Worm (Caenorhabditis elegans): ENCODE measurements around the gene gmeb-3.

gmeb-3 gene

ce11 chrIII:3768200-3768599 is at the start of gene gmeb-3:
gmeb-3 (plus strand) TSS chrIII:3768500.
- TF ChIP-seq vab-15 (tag; optimal IDR thresholded peaks at IDR 0.05) (no peak), nhr-47 (tag; optimal IDR thresholded peaks at IDR 0.05) (no peak), lin-14 (GFP tag; optimal IDR thresholded peaks at IDR 0.05) (no peak), blmp-1 (tag; optimal IDR thresholded peaks at IDR 0.05) (no peak), swsn-7 (tag; optimal IDR thresholded peaks at IDR 0.05) (no peak), rnt-1 (tag; optimal IDR thresholded peaks at IDR 0.05) (no peak), C04F5.9 (tag; optimal IDR thresholded peaks at IDR 0.05) (no peak), snpc-4 (tag; optimal IDR thresholded peaks at IDR 0.05) (no peak), mdl-1 (tag; optimal IDR thresholded peaks at IDR 0.05) (no peak), snu-23 (GFP tag; optimal IDR thresholded peaks at IDR 0.05) (no peak)

DNA sequence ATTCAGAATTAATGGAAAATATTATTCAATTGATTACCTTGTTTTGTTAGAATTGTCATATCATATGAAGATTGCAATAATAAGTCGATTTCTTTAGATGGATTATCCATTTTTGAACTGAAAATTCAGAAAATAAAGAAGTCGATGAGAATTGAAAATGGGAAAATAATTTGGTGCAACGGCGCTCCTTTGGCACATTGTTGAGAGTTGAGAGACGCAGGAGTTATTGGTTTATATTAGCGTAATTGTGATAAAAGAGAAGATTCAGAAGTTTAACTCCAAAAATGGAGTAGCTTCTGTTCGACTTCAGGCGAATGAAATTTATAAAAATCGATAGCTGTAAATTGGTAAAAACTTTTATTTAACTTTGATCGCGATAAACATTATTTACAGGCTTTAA is 48.7 kb upstream of the gmeb-3 start, which contains the start of gene C14B1.8:
TSS of gene C14B1.8 (minus strand) at position 117 of the 400 bp plus-strand sequence.
- TF ChIP-seq elt-3 (tag; optimal IDR thresholded peaks at IDR 0.05): no peak
- TF ChIP-seq sptf-1 (tag; optimal IDR thresholded peaks at IDR 0.05): no peak
- TF ChIP-seq unc-30 (tag; optimal IDR thresholded peaks at IDR 0.05): no peak
- no peak for TF ChIP-seq mep-1 (tag; optimal IDR thresholded peaks at IDR 0.05)
- TF ChIP-seq ceh-8 (GFP tag; optimal IDR thresholded peaks at IDR 0.05): no peak
- peak; percentile 21 to 40 for TF ChIP-seq lin-35 (GFP tag; optimal IDR thresholded peaks at IDR 0.05)
- no peak for TF ChIP-seq C16A3.4 (tag; optimal IDR thresholded peaks at IDR 0.05)
- TF ChIP-seq hpl-2 (GFP tag; optimal IDR thresholded peaks at IDR 0.05): no peak
- TF ChIP-seq tbx-2 (tag; optimal IDR thresholded peaks at IDR 0.05): no peak
- no peak for TF ChIP-seq jun-1 (tag; optimal IDR thresholded peaks at IDR 0.05)
- no peak for TF ChIP-seq snpc-4 (tag; optimal IDR thresholded peaks at IDR 0.05)
- peak in 1 of 3 experiments; percentile 57 for TF ChIP-seq dpl-1 (GFP tag; optimal IDR thresholded peaks at IDR 0.05)
- TF ChIP-seq efl-1 (optimal IDR thresholded peaks at IDR 0.05): peak; percentile 43 to 45
- TF ChIP-seq efl-1 (GFP tag; optimal IDR thresholded peaks at IDR 0.05 in 1 of 2): peak; percentile 35 to 47
- TF ChIP-seq lin-15B (tag; optimal IDR thresholded peaks at IDR 0.05): peak; percentile 45

DNA sequence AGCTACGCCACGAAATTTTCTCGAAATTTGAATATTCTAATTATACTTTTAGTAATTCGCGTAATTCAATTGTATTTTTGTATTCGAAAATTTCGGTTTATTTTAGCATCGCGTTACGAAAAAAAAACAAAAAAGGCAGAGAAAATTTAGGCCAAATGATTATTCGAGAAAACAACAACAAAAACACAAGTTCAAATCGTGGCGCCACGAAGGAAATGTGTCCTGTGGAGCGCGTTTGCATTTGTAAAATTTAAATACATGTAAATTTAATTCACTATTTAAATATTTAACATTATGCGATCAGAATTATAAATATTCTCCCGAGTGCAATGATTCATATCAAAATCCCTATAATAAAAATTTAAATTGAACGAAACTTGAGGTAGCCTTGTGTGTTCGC is 44.6 kb upstream of the gmeb-3 start:
- TF ChIP-seq efl-1 (optimal IDR thresholded peaks at IDR 0.05) (peak in 1 of 2 experiments; percentile 44), efl-1 (GFP tag; optimal IDR thresholded peaks at IDR 0.05 in 1 of 2) (no peak), nhr-19 (GFP tag; conservative IDR thresholded peaks at IDR 0.05) (no peak)

- no peak for TF ChIP-seq lir-3 (tag; optimal IDR thresholded peaks at IDR 0.05; ENCODE audit: poor library complexity)
- no peak for TF ChIP-seq mep-1 (tag; optimal IDR thresholded peaks at IDR 0.05)
- no peak for TF ChIP-seq efl-1 (optimal IDR thresholded peaks at IDR 0.05)
- no peak for TF ChIP-seq efl-1 (GFP tag; optimal IDR thresholded peaks at IDR 0.05 in 1 of 2)
- no peak for TF ChIP-seq ces-1 (GFP tag; optimal IDR thresholded peaks at IDR 0.05)
- no peak for TF ChIP-seq ceh-8 (GFP tag; optimal IDR thresholded peaks at IDR 0.05)
- TF ChIP-seq irx-1 (tag; optimal IDR thresholded peaks at IDR 0.05): no peak
- no peak for TF ChIP-seq ceh-82 (tag; optimal IDR thresholded peaks at IDR 0.05)
- TF ChIP-seq fos-1 (tag; optimal IDR thresholded peaks at IDR 0.05): no peak
- TF ChIP-seq pax-3 (tag; optimal IDR thresholded peaks at IDR 0.05): no peak
- no peak for TF ChIP-seq unc-62 (GFP tag; optimal IDR thresholded peaks at IDR 0.05)
- no peak for TF ChIP-seq lin-14 (GFP tag; optimal IDR thresholded peaks at IDR 0.05)
- TF ChIP-seq fkh-8 (tag; optimal IDR thresholded peaks at IDR 0.05): no peak
- no peak for TF ChIP-seq C34B4.2 (tag; optimal IDR thresholded peaks at IDR 0.05)
- TF ChIP-seq pag-3 (tag; optimal IDR thresholded peaks at IDR 0.05; ENCODE audit: borderline replicate concordance, insufficient read depth): no peak
- TF ChIP-seq ama-1 (optimal IDR thresholded peaks at IDR 0.05): no peak
Observed at ce11 chrIII:3724880-3725279, 43.4 kb upstream of the gmeb-3 start, which contains the start of gene C14B1.12. C14B1.12 (minus strand) TSS chrIII:3724980.
